Worm (Caenorhabditis elegans) whole organism, midembryonic: ENCODE measurements around the gene try-11.

ENCODE experiments used
- T22C8.4 ChIP-seq: fragments of 200-800 bp; sonication (Bioruptor generic); IDR thresholded peaks from 2 replicates; pipeline ENCODE4 v1.3.6; 2022; ENCODE audit warnings: missing genetic modification characterization, missing compliant biosample characterization
- flt-1 ChIP-seq: fragments of 200-800 bp; sonication (Bioruptor generic); IDR thresholded peaks from 2 replicates; pipeline ENCODE4 v1.3.6; 2022; ENCODE audit warnings: missing genetic modification characterization, missing compliant biosample characterization
- klf-2 ChIP-seq: fragments of 200-800 bp; sonication (Bioruptor generic); conservative IDR thresholded peaks from 2 replicates; pipeline ENCODE4 v1.3.6; 2022; ENCODE audit warnings: missing genetic modification reagents, missing genetic modification characterization, missing compliant biosample characterization
- med-1 ChIP-seq: sonication (generic microtip); optimal IDR thresholded peaks from 2 replicates; lab custom pipeline; 2017; ENCODE audit warnings: missing genetic modification characterization, mild to moderate bottlenecking, missing compliant biosample characterization, antibody characterized with exemption, missing genetic modification reagents; ENCODE audit not compliant: insufficient read depth
- ref-1 ChIP-seq: fragments of 200-800 bp; sonication (Bioruptor generic); conservative IDR thresholded peaks from 2 replicates; pipeline ENCODE4 v1.3.6; 2022; ENCODE audit warnings: missing genetic modification reagents, missing genetic modification characterization, missing compliant biosample characterization
- tab-1 ChIP-seq: fragments of 200-800 bp; sonication (Bioruptor generic); IDR thresholded peaks from 2 replicates; pipeline ENCODE4 v1.3.6; 2022; ENCODE audit warnings: missing genetic modification characterization, missing compliant biosample characterization
- ztf-23 ChIP-seq: fragments of 200-800 bp; sonication (Bioruptor generic); IDR thresholded peaks from 2 replicates; pipeline ENCODE4 v1.3.6; 2022; ENCODE audit warnings: missing genetic modification reagents, missing genetic modification characterization, missing compliant biosample characterization
- ztf-29 ChIP-seq: fragments of 200-800 bp; sonication (Bioruptor generic); IDR thresholded peaks from 2 replicates; pipeline ENCODE4 v1.3.6; 2022; ENCODE audit warnings: missing genetic modification reagents, missing genetic modification characterization, missing compliant biosample characterization

DNA sequence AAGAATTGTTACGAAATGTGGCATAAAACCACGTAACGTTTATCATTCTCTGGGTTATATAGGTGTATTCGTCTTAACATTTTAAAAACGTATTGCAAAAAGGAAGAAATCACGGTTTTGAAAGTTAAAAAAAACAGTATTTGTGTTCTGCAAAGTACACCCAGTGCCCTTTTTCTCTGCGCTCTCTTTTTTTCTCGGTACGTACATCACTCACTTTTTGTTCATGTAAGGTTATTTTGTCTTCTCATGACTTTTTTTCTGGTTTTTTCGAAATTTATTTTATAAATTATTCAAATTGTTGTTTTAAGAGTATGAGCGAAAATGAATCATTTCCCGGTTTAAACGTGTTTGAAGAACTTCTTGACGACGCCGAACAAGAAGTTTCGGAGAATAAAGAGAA lies 4.6 kb upstream of the try-11 start, which contains the start of gene F25E5.5:
- TF ChIP-seq flt-1 (GFP tag; lab: Robert Waterston, UW) (no peak), ztf-29 (GFP tag; lab: Robert Waterston, UW) (no peak), T22C8.4 (GFP tag; lab: Robert Waterston, UW) (no peak), med-1 (GFP tag; lab: Kevin White, UChicago) (no peak), tab-1 (GFP tag; lab: Robert Waterston, UW) (no peak), ztf-23 (GFP tag; lab: Robert Waterston, UW) (no peak), klf-2 (GFP tag; lab: Robert Waterston, UW) (no peak), ref-1 (GFP tag; lab: Robert Waterston, UW) (no peak)
